1 worm cellular context compared by ENCODE assay signal in the genomic region with DNA sequence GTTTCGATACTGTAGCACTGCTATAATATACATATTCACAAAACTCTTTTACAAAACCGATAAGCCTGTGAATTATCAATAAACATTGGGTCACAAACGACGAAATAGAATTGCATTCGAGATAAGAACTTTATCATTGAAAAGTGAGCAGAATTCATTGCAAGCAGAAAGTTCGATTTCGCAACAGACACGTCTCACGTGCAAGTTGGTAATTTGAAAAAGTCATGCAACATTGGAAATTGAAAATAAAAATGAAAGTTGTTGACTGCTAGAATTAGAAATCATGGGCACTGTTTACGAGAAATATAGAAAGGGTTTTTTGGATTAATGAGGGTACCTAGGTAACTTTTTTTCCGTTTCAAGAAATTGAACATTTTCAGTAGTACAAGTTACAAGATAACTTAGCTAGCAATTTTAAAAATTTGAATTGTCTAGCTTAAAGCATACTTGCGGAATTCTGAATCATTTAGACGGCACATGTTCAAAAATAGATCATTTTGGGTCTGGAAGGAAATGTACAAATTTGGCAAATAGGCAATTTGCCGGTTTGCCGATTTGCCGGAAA.
TF ChIP-seq lines count a peak whose summit lies in the region.

No protein-coding gene starts in this region.

TF ChIP-seq in whole organism, L1 larva, 84 proteins besides CTCF, POLR2A, EP300 and RAD21 (continued from another document):
- TF ChIP-seq C16A3.4 (tag; optimal IDR thresholded peaks at IDR 0.05; lab: Kevin White, UChicago) (peak; percentile 31), unc-98 (GFP tag; IDR thresholded peaks at IDR 0.05; lab: Robert Waterston, UW) (no peak), mdl-1 (tag; optimal IDR thresholded peaks at IDR 0.05; lab: Kevin White, UChicago) (peak in 1 of 2 experiments; percentile 83), nhr-12 (tag; optimal IDR thresholded peaks at IDR 0.05; lab: Kevin White, UChicago) (no peak), elt-2 (tag; optimal IDR thresholded peaks at IDR 0.05; lab: Kevin White, UChicago) (peak; percentile 99), ceh-82 (tag; optimal IDR thresholded peaks at IDR 0.05; lab: Kevin White, UChicago) (no peak), skn-1 (tag; optimal IDR thresholded peaks at IDR 0.05; lab: Kevin White, UChicago) (peak; percentile 63), nhr-47 (tag; optimal IDR thresholded peaks at IDR 0.05; lab: Kevin White, UChicago) (peak; percentile 52), fkh-10 (GFP tag; optimal IDR thresholded peaks at IDR 0.05; lab: Kevin White, UChicago) (no peak), Y116A8C.19 (tag; optimal IDR thresholded peaks at IDR 0.05; lab: Kevin White, UChicago; ENCODE audit: borderline replicate concordance) (no peak), lin-14 (GFP tag; optimal IDR thresholded peaks at IDR 0.05; lab: Kevin White, UChicago) (peak; percentile 60), nhr-20 (tag; optimal IDR thresholded peaks at IDR 0.05; lab: Kevin White, UChicago) (peak; percentile 76), nhr-85 (tag; lab: Kevin White, UChicago) (peak; percentile 18), fkh-4 (tag; optimal IDR thresholded peaks at IDR 0.05; lab: Kevin White, UChicago; ENCODE audit: borderline replicate concordance) (no peak), mab-9 (GFP tag; IDR thresholded peaks at IDR 0.05; lab: Robert Waterston, UW) (peak; percentile 35; the same call in 1 of the 2 replicates), tlp-1 (tag; optimal IDR thresholded peaks at IDR 0.05; lab: Kevin White, UChicago) (no peak), isw-1 (GFP tag; IDR thresholded peaks at IDR 0.05; lab: Robert Waterston, UW) (no peak), mef-2 (tag; optimal IDR thresholded peaks at IDR 0.05; lab: Kevin White, UChicago) (no peak), zag-1 (tag; optimal IDR thresholded peaks at IDR 0.05; lab: Kevin White, UChicago) (no peak), swsn-7 (tag; optimal IDR thresholded peaks at IDR 0.05; lab: Kevin White, UChicago) (no peak), lin-15B (tag; optimal IDR thresholded peaks at IDR 0.05; lab: Kevin White, UChicago) (no peak)
